Fruit fly (Drosophila melanogaster) whole organism, adult: Measurements from ENCODE around the gene CG15765.
A peak's percentile ranks its signal among the peaks of the same experiment; 100 is the strongest.

ENCODE experiments used
- CG11617 ChIP-seq: fragments of 200-800 bp; sonication (Bioruptor generic); optimal IDR thresholded peaks from 2 replicates; lab custom pipeline; 2017; ENCODE audit warnings: mild to moderate bottlenecking, missing biosample characterization, missing genetic modification reagents, missing genetic modification characterization
- CG1620 ChIP-seq: fragments of 200-800 bp; sonication (Bioruptor generic); optimal IDR thresholded peaks from 2 replicates; lab custom pipeline; 2016; ENCODE audit warnings: missing biosample characterization, missing genetic modification characterization
- CG7101 ChIP-seq: fragments of 200-800 bp; sonication (Bioruptor generic); optimal IDR thresholded peaks from 2 replicates; lab custom pipeline; 2018; ENCODE audit warnings: missing biosample characterization, mild to moderate bottlenecking, missing genetic modification characterization, moderate library complexity
- Clk ChIP-seq: fragments of 200-800 bp; sonication (Bioruptor generic); optimal IDR thresholded peaks from 2 replicates; lab custom pipeline; 2017; ENCODE audit warnings: missing biosample characterization, missing genetic modification characterization
- Crg-1 ChIP-seq: fragments of 200-800 bp; sonication (Bioruptor generic); optimal IDR thresholded peaks from 2 replicates; lab custom pipeline; 2016; ENCODE audit warnings: missing biosample characterization, missing genetic modification characterization
- Mnt ChIP-seq: fragments of 200-800 bp; sonication (Bioruptor generic); optimal IDR thresholded peaks from 2 replicates; lab custom pipeline; 2016; ENCODE audit warnings: missing biosample characterization, mild to moderate bottlenecking, missing genetic modification characterization
- bab1 ChIP-seq: fragments of 200-800 bp; sonication (Bioruptor generic); optimal IDR thresholded peaks from 3 replicates; lab custom pipeline; 2019; ENCODE audit warnings: missing biosample characterization, mild to moderate bottlenecking, missing genetic modification characterization, moderate library complexity
- cic ChIP-seq: fragments of 200-800 bp; sonication (Bioruptor generic); optimal IDR thresholded peaks from 2 replicates; lab custom pipeline; 2017; ENCODE audit warnings: missing biosample characterization, mild to moderate bottlenecking, missing genetic modification characterization, moderate library complexity
- kay ChIP-seq: fragments of 200-800 bp; sonication (Bioruptor generic); peaks from one replicate; lab custom pipeline; 2016; ENCODE audit warnings: missing biosample characterization, missing genetic modification characterization, borderline replicate concordance
- pad ChIP-seq: fragments of 200-800 bp; sonication (Bioruptor generic); optimal IDR thresholded peaks from 3 replicates; lab custom pipeline; 2017; ENCODE audit warnings: missing biosample characterization, missing genetic modification characterization, mild to moderate bottlenecking, moderate library complexity, missing genetic modification reagents
- tj ChIP-seq: fragments of 200-800 bp; sonication (Bioruptor generic); optimal IDR thresholded peaks from 3 replicates; lab custom pipeline; 2017; ENCODE audit warnings: missing biosample characterization, mild to moderate bottlenecking, missing genetic modification characterization, moderate library complexity
- toe ChIP-seq: fragments of 200-800 bp; sonication (Bioruptor generic); optimal IDR thresholded peaks from 2 replicates; lab custom pipeline; 2016; ENCODE audit warnings: missing biosample characterization, missing genetic modification characterization

CG15765 gene

dm6 chrX:5886764-5887555 lies 68.6 kb downstream of the CG15765 start:
- TF ChIP-seq CG11617 (GFP tag; lab: Kevin White, UChicago): no peak
- TF ChIP-seq cic (GFP tag; lab: Kevin White, UChicago): no peak
- peak; percentile 99 for TF ChIP-seq tj
- TF ChIP-seq pad: peak; percentile 63
- no peak for TF ChIP-seq Crg-1
- no peak for TF ChIP-seq kay (GFP tag; lab: Kevin White, UChicago)
- peak; percentile 12 for TF ChIP-seq Mnt
- TF ChIP-seq bab1 (GFP tag; lab: Kevin White, UChicago): peak; percentile 43
- TF ChIP-seq CG1620: no peak
- no peak for TF ChIP-seq toe (GFP tag; lab: Kevin White, UChicago)
- no peak for TF ChIP-seq Clk (GFP tag; lab: Kevin White, UChicago)

dm6 chrX:5888260-5888659 lies 69.9 kb downstream of the CG15765 start:
- TF ChIP-seq CG11617 (GFP tag; lab: Kevin White, UChicago) (no peak), tj (no peak), Clk (GFP tag; lab: Kevin White, UChicago) (no peak), CG7101 (no peak)

DNA sequence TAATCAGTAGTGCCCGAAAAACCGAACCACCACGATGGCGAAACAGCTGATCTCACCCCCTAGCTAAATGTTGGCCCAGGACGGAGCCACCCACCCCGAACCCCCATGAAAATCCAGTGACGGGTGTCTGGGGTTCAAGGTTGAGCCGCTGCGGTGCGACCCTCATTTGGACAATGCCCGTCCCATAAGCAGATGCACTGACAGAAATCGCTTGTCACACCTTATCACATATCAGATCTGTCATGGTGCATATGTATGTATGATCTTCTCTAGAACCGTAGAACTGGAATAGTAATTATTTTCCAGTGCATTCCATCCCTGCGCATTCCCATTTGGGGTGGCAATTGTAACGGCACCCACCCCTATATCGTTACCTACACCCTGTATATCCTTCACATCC lies 70.6 kb downstream of the CG15765 start:
- no peak for TF ChIP-seq kay (GFP tag; lab: Kevin White, UChicago)
- TF ChIP-seq bab1 (GFP tag; lab: Kevin White, UChicago): no peak
- no peak for TF ChIP-seq Mnt
